Worm (Caenorhabditis elegans) whole organism, L1 larva: ENCODE data around the gene nhr-78.
A peak's percentile ranks its signal among the peaks of the same experiment; 100 is the strongest.

Experiments used
- aha-1 ChIP-seq: fragments of 150-350 bp; optimal IDR thresholded peaks from 2 replicates; lab custom pipeline; 2014; ENCODE audit warnings: missing biosample characterization, missing genetic modification characterization
- blmp-1 ChIP-seq: fragments of 150-350 bp; optimal IDR thresholded peaks from 2 replicates; lab custom pipeline; 2014; ENCODE audit warnings: missing biosample characterization, missing genetic modification characterization
- ceh-8 ChIP-seq: fragments of 200-800 bp; sonication (Bioruptor generic); optimal IDR thresholded peaks from 2 replicates; lab custom pipeline; 2018; ENCODE audit warnings: mild to moderate bottlenecking, missing genetic modification characterization, moderate library complexity, missing compliant biosample characterization
- ces-1 ChIP-seq: fragments of 150-350 bp; optimal IDR thresholded peaks from 2 replicates; lab custom pipeline; 2014; ENCODE audit warnings: missing biosample characterization, missing genetic modification reagents, missing genetic modification characterization
- dpl-1 ChIP-seq, 3 experiments: fragments of 150-350 bp in 2 of 3; sonication (generic microtip) in 1 of 3; optimal IDR thresholded peaks; 2 replicates each; lab custom pipeline; 2014 to 2017; ENCODE audit warnings: missing biosample characterization in 3 of 3, missing genetic modification characterization in 3 of 3, missing genetic modification reagents in 3 of 3
- ets-5 ChIP-seq: fragments of 200-800 bp; sonication (Bioruptor generic); IDR thresholded peaks from 2 replicates; pipeline ENCODE4 v1.3.6; 2022; ENCODE audit warnings: missing genetic modification characterization, missing compliant biosample characterization
- fkh-10 ChIP-seq: sonication (generic microtip); optimal IDR thresholded peaks from 2 replicates; lab custom pipeline; 2017; ENCODE audit warnings: missing biosample characterization, missing genetic modification reagents, missing genetic modification characterization
- fkh-8 ChIP-seq: sonication (generic microtip); optimal IDR thresholded peaks from 2 replicates; lab custom pipeline; 2016; ENCODE audit warnings: mild to moderate bottlenecking, missing genetic modification characterization, missing compliant biosample characterization
- fos-1 ChIP-seq: fragments of 150-350 bp; optimal IDR thresholded peaks from 2 replicates; lab custom pipeline; 2014; ENCODE audit warnings: missing biosample characterization, missing genetic modification characterization
- hlh-4 ChIP-seq: sonication (generic microtip); optimal IDR thresholded peaks from 2 replicates; lab custom pipeline; 2016; ENCODE audit warnings: mild to moderate bottlenecking, missing genetic modification characterization, missing compliant biosample characterization
- lsy-2 ChIP-seq, 2 experiments: fragments of 150-350 bp; optimal IDR thresholded peaks; 2 replicates each; lab custom pipeline; 2014; ENCODE audit warnings: missing biosample characterization in 2 of 2, missing genetic modification characterization in 2 of 2
- mep-1 ChIP-seq: fragments of 150-350 bp; optimal IDR thresholded peaks from 2 replicates; lab custom pipeline; 2014; ENCODE audit warnings: missing biosample characterization, missing genetic modification characterization
- nhr-20 ChIP-seq: sonication (generic microtip); optimal IDR thresholded peaks from 2 replicates; lab custom pipeline; 2016; ENCODE audit warnings: mild to moderate bottlenecking, missing genetic modification characterization, missing compliant biosample characterization
- nhr-47 ChIP-seq: sonication (generic microtip); optimal IDR thresholded peaks from 2 replicates; lab custom pipeline; 2016; ENCODE audit warnings: mild to moderate bottlenecking, missing genetic modification characterization, moderate library complexity, missing compliant biosample characterization
- pag-3 ChIP-seq: sonication (generic microtip); optimal IDR thresholded peaks from 2 replicates; lab custom pipeline; 2017; ENCODE audit warnings: missing genetic modification characterization, mild to moderate bottlenecking, missing compliant biosample characterization, antibody characterized with exemption, borderline replicate concordance; ENCODE audit not compliant: insufficient read depth
- pax-3 ChIP-seq: fragments of 200-800 bp; sonication (Bioruptor generic); optimal IDR thresholded peaks from 2 replicates; lab custom pipeline; 2018; ENCODE audit warnings: mild to moderate bottlenecking, missing genetic modification characterization, moderate library complexity, missing compliant biosample characterization
- swsn-7 ChIP-seq: sonication (generic microtip); optimal IDR thresholded peaks from 2 replicates; lab custom pipeline; 2016; ENCODE audit warnings: missing genetic modification characterization, missing compliant biosample characterization
- zag-1 ChIP-seq: fragments of 150-350 bp; optimal IDR thresholded peaks from 2 replicates; lab custom pipeline; 2014; ENCODE audit warnings: missing biosample characterization, missing genetic modification characterization
- ztf-11 ChIP-seq, 2 experiments: sonication (generic microtip); optimal IDR thresholded peaks; 2 replicates each; lab custom pipeline; 2016 to 2017; ENCODE audit warnings: missing genetic modification characterization in 2 of 2, missing biosample characterization in 1 of 2, missing compliant biosample characterization in 1 of 2
- ztf-4 ChIP-seq: fragments of 150-350 bp; optimal IDR thresholded peaks from 2 replicates; lab custom pipeline; 2014; ENCODE audit warnings: missing biosample characterization, missing genetic modification characterization

Gene nhr-78

ce11 chrIV:4236671-4237070 lies 41.0 kb downstream of the nhr-78 start:
- peak; percentile 59 for TF ChIP-seq ztf-4 (tag; lab: Kevin White, UChicago)
- TF ChIP-seq blmp-1: peak; percentile 79
- no peak for TF ChIP-seq mep-1
- no peak for TF ChIP-seq pag-3 (tag; lab: Kevin White, UChicago)

ce11 chrIV:4236025-4236407 lies 41.7 kb downstream of the nhr-78 start:
- TF ChIP-seq dpl-1 (GFP tag; optimal IDR thresholded peaks at IDR 0.05; lab: Kevin White, UChicago): no peak

- TF ChIP-seq lsy-2 (tag; optimal IDR thresholded peaks at IDR 0.05; lab: Kevin White, UChicago): no peak
- no peak for TF ChIP-seq ces-1 (GFP tag; lab: Kevin White, UChicago)
- no peak for TF ChIP-seq aha-1 (tag; lab: Kevin White, UChicago)
- TF ChIP-seq, all 84 proteins: peak for 0
Observed at ce11 chrIV:4235315-4236024, 42.2 kb downstream of the nhr-78 start, which contains the start of the genes zipt-2.2 and dpy-13. Gene zipt-2.2, minus strand, starts transcription at chrIV:4235365. Gene dpy-13, plus strand, starts transcription at chrIV:4235614.

- TF ChIP-seq ets-5 (GFP tag; lab: Robert Waterston, UW) (no peak), fkh-10 (GFP tag; lab: Kevin White, UChicago) (no peak), swsn-7 (tag; lab: Kevin White, UChicago) (no peak), ztf-11 (tag; optimal IDR thresholded peaks at IDR 0.05; lab: Kevin White, UChicago) (no peak), ceh-8 (GFP tag; lab: Kevin White, UChicago) (no peak), pax-3 (tag; lab: Kevin White, UChicago) (no peak), hlh-4 (no peak), fos-1 (no peak), fkh-8 (tag; lab: Kevin White, UChicago) (no peak), nhr-20 (tag; lab: Kevin White, UChicago) (no peak), nhr-47 (tag; lab: Kevin White, UChicago) (no peak)
Observed at ce11 chrIV:4227917-4228316, 49.8 kb downstream of the nhr-78 start, which contains the start of gene srbc-70. Gene srbc-70, minus strand, starts transcription at chrIV:4228017.

- TF ChIP-seq fkh-8 (tag; lab: Kevin White, UChicago) (peak; percentile 3), zag-1 (no peak)
Observed at ce11 chrIV:4225851-4226250, 51.8 kb downstream of the nhr-78 start, which contains the start of gene srbc-71. Gene srbc-71, minus strand, starts transcription at chrIV:4225951.
